Worm (Caenorhabditis elegans) whole organism, young adult: Measurements from ENCODE around the gene Y41E3.6.

Experiments used
- attf-3 ChIP-seq: fragments of 200-800 bp; sonication (Bioruptor generic); conservative IDR thresholded peaks from 2 replicates; pipeline ENCODE4 v1.3.6; 2022; ENCODE audit warnings: missing genetic modification reagents, missing genetic modification characterization, missing compliant biosample characterization
- lin-54 ChIP-seq: fragments of 200-800 bp; sonication (Bioruptor generic); optimal IDR thresholded peaks from 2 replicates; lab custom pipeline; 2018; ENCODE audit warnings: mild to moderate bottlenecking, missing genetic modification characterization, missing compliant biosample characterization
- madf-10 ChIP-seq: sonication (generic microtip); optimal IDR thresholded peaks from 2 replicates; lab custom pipeline; 2016; ENCODE audit warnings: mild to moderate bottlenecking, missing genetic modification characterization, missing compliant biosample characterization
- sdz-38 ChIP-seq: sonication (generic microtip); optimal IDR thresholded peaks from 2 replicates; lab custom pipeline; 2016; ENCODE audit warnings: missing genotype, missing genetic modification characterization, missing compliant biosample characterization
- snpc-3.4 ChIP-seq: sonication (generic microtip); optimal IDR thresholded peaks from 2 replicates; lab custom pipeline; 2017; ENCODE audit warnings: missing genetic modification characterization, mild to moderate bottlenecking, missing compliant biosample characterization, antibody characterized with exemption, moderate library complexity, missing genotype, missing genetic modification reagents
- snpc-4 ChIP-seq, 5 experiments: fragments of 150-350 bp in 1 of 5; sonication (generic microtip) in 4 of 5; optimal IDR thresholded peaks; 2 replicates each; lab custom pipeline; 2014 to 2018; ENCODE audit warnings: missing genetic modification characterization in 5 of 5, missing biosample characterization in 3 of 5, antibody characterized with exemption in 2 of 5, mild to moderate bottlenecking in 2 of 5, missing compliant biosample characterization in 2 of 5, missing genotype in 2 of 5, moderate library complexity in 2 of 5, missing genetic modification reagents in 1 of 5
- unc-62 ChIP-seq: fragments of 150-350 bp; optimal IDR thresholded peaks from 2 replicates; lab custom pipeline; 2014; ENCODE audit warnings: missing biosample characterization, missing genetic modification reagents, missing genetic modification characterization
- ztf-3 ChIP-seq: fragments of 200-800 bp; sonication (Bioruptor generic); optimal IDR thresholded peaks from 2 replicates; lab custom pipeline; 2018; ENCODE audit warnings: mild to moderate bottlenecking, missing genetic modification characterization, missing compliant biosample characterization

DNA sequence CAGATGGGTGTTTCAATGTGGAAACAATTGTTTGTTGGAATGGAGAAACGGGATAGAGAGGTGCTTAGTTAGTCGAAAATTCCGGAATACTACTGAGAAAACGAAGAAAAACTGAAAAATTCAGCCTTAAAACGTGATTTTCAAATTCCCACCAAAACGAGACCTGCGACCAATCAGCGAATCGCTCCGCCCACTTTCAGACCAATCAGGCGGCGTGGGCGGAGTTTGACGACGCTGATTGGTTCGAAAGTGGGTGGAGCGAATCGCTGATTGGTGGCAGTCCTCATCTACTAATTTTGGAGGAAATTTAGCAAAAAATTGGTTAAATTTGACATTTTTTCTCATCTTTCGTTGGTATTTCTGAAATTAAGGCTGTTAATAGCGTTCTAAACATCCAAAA, 20.7 kb downstream of the Y41E3.6 start:
- TF ChIP-seq attf-3 = no peak
- no peak for TF ChIP-seq lin-54 (GFP tag; lab: Kevin White, UChicago)
- TF ChIP-seq sdz-38 (tag; lab: Kevin White, UChicago) = no peak
- TF ChIP-seq ztf-3 (GFP tag; lab: Kevin White, UChicago) = no peak
- no peak for TF ChIP-seq unc-62 (GFP tag; lab: Kevin White, UChicago)
- no peak for TF ChIP-seq madf-10 (tag; lab: Kevin White, UChicago)
- no peak for TF ChIP-seq snpc-3.4 (tag; lab: Kevin White, UChicago)
- no peak for TF ChIP-seq snpc-4 (GFP tag; optimal IDR thresholded peaks at IDR 0.05; lab: Kevin White, UChicago)
- no peak for TF ChIP-seq snpc-4 (tag; optimal IDR thresholded peaks at IDR 0.05; lab: Kevin White, UChicago)
